Fruit fly (Drosophila melanogaster): ENCODE data around the gene CG43348.

The CG43348 gene

dm6 chr2L:1150554-1150953, 48.7 kb upstream of the CG43348 start, which contains the start of the genes Tfb4 and Vps29 (continued):
- TF ChIP-seq dpn (GFP tag; optimal IDR thresholded peaks at IDR 0.05): peak; percentile 28 to 73
- no peak for TF ChIP-seq Max (GFP tag; optimal IDR thresholded peaks at IDR 0.05)
- peak; percentile 84 for TF ChIP-seq zfh2 (GFP tag; optimal IDR thresholded peaks at IDR 0.05)
- TF ChIP-seq CG11093 (GFP tag; IDR thresholded peaks at IDR 0.05): no peak
- peak; percentile 54 for TF ChIP-seq Hsf (GFP tag; optimal IDR thresholded peaks at IDR 0.05)
- peak; percentile 64 for TF ChIP-seq bab2 (GFP tag; optimal IDR thresholded peaks at IDR 0.05)
- peak; percentile 70 for TF ChIP-seq sob (GFP tag; IDR thresholded peaks at IDR 0.05)
- TF ChIP-seq Gug (GFP tag; IDR thresholded peaks at IDR 0.05): peak; percentile 60; the same call in 1 of the 4 replicates
- no peak for TF ChIP-seq croc (GFP tag; conservative IDR thresholded peaks at IDR 0.05)
- peak; percentile 67 for TF ChIP-seq tin (GFP tag; optimal IDR thresholded peaks at IDR 0.05)
- peak; percentile 99 for TF ChIP-seq CG17568 (GFP tag; optimal IDR thresholded peaks at IDR 0.05)
- TF ChIP-seq unc-4 (GFP tag; IDR thresholded peaks at IDR 0.05; ENCODE audit: partially characterized antibody): peak; percentile 86
- peak; percentile 69 for TF ChIP-seq CG2116 (GFP tag; optimal IDR thresholded peaks at IDR 0.05)
- TF ChIP-seq CG18619 (GFP tag; optimal IDR thresholded peaks at IDR 0.05): no peak
- TF ChIP-seq CG12391 (tag; optimal IDR thresholded peaks at IDR 0.05): peak; percentile 43
- peak; percentile 32 for TF ChIP-seq Bteb2 (GFP tag; optimal IDR thresholded peaks at IDR 0.05)
- peak; percentile 96 for TF ChIP-seq chinmo (GFP tag; IDR thresholded peaks at IDR 0.05; ENCODE audit: partially characterized antibody)
- peak; percentile 66; the same call in 1 of the 2 replicates for TF ChIP-seq NFAT (GFP tag; IDR thresholded peaks at IDR 0.05)
- TF ChIP-seq B-H2 (GFP tag; optimal IDR thresholded peaks at IDR 0.05): peak; percentile 56
- TF ChIP-seq wdn (GFP tag; IDR thresholded peaks at IDR 0.05): no peak
- peak; percentile 42 for TF ChIP-seq pum (GFP tag; optimal IDR thresholded peaks at IDR 0.05)
- no peak for TF ChIP-seq seq (GFP tag; IDR thresholded peaks at IDR 0.05)
- TF ChIP-seq Trl (optimal IDR thresholded peaks at IDR 0.05): no peak
- peak; percentile 58 for TF ChIP-seq Trl (GFP tag; optimal IDR thresholded peaks at IDR 0.05)
- TF ChIP-seq CG30403 (GFP tag; optimal IDR thresholded peaks at IDR 0.05): peak; percentile 51
- TF ChIP-seq NC2β (GFP tag; optimal IDR thresholded peaks at IDR 0.05): peak; percentile 12
- TF ChIP-seq Med (GFP tag): peak; percentile 97
- TF ChIP-seq CG6683 (GFP tag; optimal IDR thresholded peaks at IDR 0.05): no peak
- no peak for TF ChIP-seq CG11504 (tag; optimal IDR thresholded peaks at IDR 0.05)
- TF ChIP-seq Doc3 (GFP tag; IDR thresholded peaks at IDR 0.05; ENCODE audit: partially characterized antibody): peak; percentile 81
- peak; percentile 87 for TF ChIP-seq CG9932 (GFP tag; IDR thresholded peaks at IDR 0.05)
- peak; percentile 94 for TF ChIP-seq hb (GFP tag; IDR thresholded peaks at IDR 0.05; ENCODE audit: partially characterized antibody)
- TF ChIP-seq CG10462 (GFP tag; optimal IDR thresholded peaks at IDR 0.05): no peak
- no peak for TF ChIP-seq Meics (GFP tag; optimal IDR thresholded peaks at IDR 0.05)
- TF ChIP-seq CG2712 (tag; optimal IDR thresholded peaks at IDR 0.05): peak; percentile 49
- TF ChIP-seq vvl (GFP tag; IDR thresholded peaks at IDR 0.05): peak; percentile 58; the same call in 1 of the 2 replicates
- TF ChIP-seq CG12942 (GFP tag; optimal IDR thresholded peaks at IDR 0.05): peak; percentile 12
- TF ChIP-seq ci (GFP tag; IDR thresholded peaks at IDR 0.05): peak; percentile 87
- 0 out of 2 replicates have a peak, but pooled peaks have one; percentile 38 for TF ChIP-seq CG16779 (GFP tag; IDR thresholded peaks at IDR 0.05)
- TF ChIP-seq fd96Cb (tag; optimal IDR thresholded peaks at IDR 0.05): no peak
- TF ChIP-seq Nf-YA (GFP tag; IDR thresholded peaks at IDR 0.05): no peak
- peak; percentile 32 for TF ChIP-seq CG18599 (GFP tag; optimal IDR thresholded peaks at IDR 0.05)
- TF ChIP-seq CG10267 (tag; optimal IDR thresholded peaks at IDR 0.05): peak; percentile 33
- TF ChIP-seq pzg (GFP tag; optimal IDR thresholded peaks at IDR 0.05): peak; percentile 70
- peak; percentile 81 for TF ChIP-seq Rfx (GFP tag; IDR thresholded peaks at IDR 0.05)
- TF ChIP-seq Ssrp (tag; optimal IDR thresholded peaks at IDR 0.05): no peak
- TF ChIP-seq Dp (GFP tag; optimal IDR thresholded peaks at IDR 0.05): peak; percentile 65
- peak; percentile 26 for TF ChIP-seq az2 (GFP tag; optimal IDR thresholded peaks at IDR 0.05)
- TF ChIP-seq CG9215 (GFP tag; IDR thresholded peaks at IDR 0.05): 0 out of 2 replicates have a peak, but pooled peaks have one; percentile 35
- peak; percentile 40 for TF ChIP-seq Ets97D (GFP tag; optimal IDR thresholded peaks at IDR 0.05)
- TF ChIP-seq gro (GFP tag; optimal IDR thresholded peaks at IDR 0.05): peak; percentile 18

All from whole organism, embryonic.